Fruit fly (Drosophila melanogaster) whole organism, embryonic: ENCODE data around the gene cwo.
A peak's percentile ranks its signal among the peaks of the same experiment; 100 is the strongest.

Source experiments
- Ada2b ChIP-seq: fragments of 200-800 bp; sonication (Bioruptor generic); IDR thresholded peaks from 2 replicates; pipeline ENCODE4 v1.3.6; 2022; ENCODE audit warnings: missing biosample characterization, missing genetic modification characterization
- Bdp1 ChIP-seq: fragments of 200-800 bp; sonication (Bioruptor generic); optimal IDR thresholded peaks from 3 replicates; lab custom pipeline; 2016; ENCODE audit warnings: missing biosample characterization, missing genetic modification characterization
- CG10209 ChIP-seq: fragments of 200-800 bp; sonication (Bioruptor generic); optimal IDR thresholded peaks from 3 replicates; lab custom pipeline; 2017; ENCODE audit warnings: missing biosample characterization, mild to moderate bottlenecking, missing genetic modification characterization, missing genetic modification reagents
- CG10274 ChIP-seq: fragments of 200-800 bp; sonication (Bioruptor generic); optimal IDR thresholded peaks from 3 replicates; lab custom pipeline; 2017; ENCODE audit warnings: missing biosample characterization, mild to moderate bottlenecking, missing genetic modification characterization
- CG10959 ChIP-seq: fragments of 200-800 bp; sonication (Bioruptor generic); IDR thresholded peaks from 2 replicates; pipeline ENCODE4 v1.3.6; 2022; ENCODE audit warnings: missing biosample characterization, missing genetic modification characterization
- CG11085 ChIP-seq: fragments of 200-800 bp; sonication (Bioruptor generic); IDR thresholded peaks from 2 replicates; pipeline ENCODE4 v1.3.6; 2022; ENCODE audit warnings: missing biosample characterization, missing genetic modification characterization
- CG11456 ChIP-seq: fragments of 200-800 bp; sonication (Bioruptor generic); IDR thresholded peaks from 3 replicates; pipeline ENCODE4 v1.3.6; 2022; ENCODE audit warnings: missing biosample characterization, missing genetic modification characterization
- CG12155 ChIP-seq: fragments of 200-800 bp; sonication (Bioruptor generic); optimal IDR thresholded peaks from 3 replicates; lab custom pipeline; 2016; ENCODE audit warnings: missing biosample characterization, missing genetic modification characterization
- CG12299 ChIP-seq: fragments of 200-800 bp; sonication (Bioruptor generic); optimal IDR thresholded peaks from 2 replicates; lab custom pipeline; 2018; ENCODE audit warnings: missing biosample characterization, mild to moderate bottlenecking, missing genetic modification characterization
- CG12659 ChIP-seq: fragments of 200-800 bp; sonication (Bioruptor generic); optimal IDR thresholded peaks from 3 replicates; lab custom pipeline; 2017; ENCODE audit warnings: mild to moderate bottlenecking, missing biosample characterization, missing genetic modification reagents, missing genetic modification characterization
- CG12942 ChIP-seq: fragments of 200-800 bp; sonication (Bioruptor generic); optimal IDR thresholded peaks from 3 replicates; lab custom pipeline; 2016; ENCODE audit warnings: missing biosample characterization, missing genetic modification characterization
- CG14050 ChIP-seq: fragments of 200-800 bp; sonication (Bioruptor generic); IDR thresholded peaks from 3 replicates; pipeline ENCODE4 v1.3.6; 2022; ENCODE audit warnings: missing biosample characterization, missing genetic modification characterization
- CG14710 ChIP-seq: fragments of 200-800 bp; sonication (Bioruptor generic); optimal IDR thresholded peaks from 3 replicates; lab custom pipeline; 2019; ENCODE audit warnings: missing biosample characterization, mild to moderate bottlenecking, missing genetic modification characterization, moderate library complexity
- CG15269 ChIP-seq: fragments of 200-800 bp; sonication (Bioruptor generic); optimal IDR thresholded peaks from 2 replicates; lab custom pipeline; 2018; ENCODE audit warnings: missing biosample characterization, mild to moderate bottlenecking, missing genetic modification characterization, moderate library complexity
- CG15601 ChIP-seq: fragments of 200-800 bp; sonication (Bioruptor generic); optimal IDR thresholded peaks from 3 replicates; lab custom pipeline; 2019; ENCODE audit warnings: missing biosample characterization, mild to moderate bottlenecking, missing genetic modification characterization, moderate library complexity
- CG1832 ChIP-seq: fragments of 200-800 bp; sonication (Bioruptor generic); optimal IDR thresholded peaks from 2 replicates; lab custom pipeline; 2017; ENCODE audit warnings: missing biosample characterization, mild to moderate bottlenecking, missing genetic modification characterization, inconsistent platforms
- CG3065 ChIP-seq: fragments of 200-800 bp; sonication (Bioruptor generic); optimal IDR thresholded peaks from 2 replicates; lab custom pipeline; 2016; ENCODE audit warnings: missing biosample characterization, missing genetic modification characterization
- CG32767 ChIP-seq: fragments of 200-800 bp; sonication (Bioruptor generic); IDR thresholded peaks from 2 replicates; pipeline ENCODE4 v1.3.6; 2022; ENCODE audit warnings: missing biosample characterization, missing genetic modification characterization
- CG8089 ChIP-seq: fragments of 200-800 bp; sonication (Bioruptor generic); optimal IDR thresholded peaks from 3 replicates; lab custom pipeline; 2016; ENCODE audit warnings: missing biosample characterization, missing genetic modification characterization
- CG8281 ChIP-seq: fragments of 200-800 bp; sonication (Bioruptor generic); optimal IDR thresholded peaks from 2 replicates; lab custom pipeline; 2018; ENCODE audit warnings: missing biosample characterization, mild to moderate bottlenecking, missing genetic modification characterization, moderate library complexity
- CG9437 ChIP-seq: fragments of 200-800 bp; sonication (Bioruptor generic); optimal IDR thresholded peaks from 2 replicates; lab custom pipeline; 2018; ENCODE audit warnings: missing biosample characterization, mild to moderate bottlenecking, missing genetic modification characterization
- CkIIα-i1 ChIP-seq: fragments of 200-800 bp; sonication (Bioruptor generic); IDR thresholded peaks from 2 replicates; pipeline ENCODE4 v1.3.6; 2022; ENCODE audit warnings: missing biosample characterization, missing genetic modification characterization
- Dek ChIP-seq: fragments of 200-800 bp; sonication (Bioruptor generic); optimal IDR thresholded peaks from 3 replicates; lab custom pipeline; 2019; ENCODE audit warnings: missing biosample characterization, mild to moderate bottlenecking, missing genetic modification characterization, moderate library complexity
- Dip3 ChIP-seq: fragments of 200-800 bp; sonication (Bioruptor generic); optimal IDR thresholded peaks from 3 replicates; lab custom pipeline; 2016; ENCODE audit warnings: missing biosample characterization, missing genetic modification characterization
- ERR ChIP-seq: fragments of 200-800 bp; sonication (Bioruptor generic); optimal IDR thresholded peaks from 2 replicates; lab custom pipeline; 2016; ENCODE audit warnings: missing biosample characterization, missing genetic modification characterization
- Fer3 ChIP-seq: fragments of 200-800 bp; sonication (Bioruptor generic); optimal IDR thresholded peaks from 2 replicates; lab custom pipeline; 2018; ENCODE audit warnings: missing biosample characterization, mild to moderate bottlenecking, missing genetic modification characterization, moderate library complexity
- Gsc ChIP-seq: fragments of 200-800 bp; sonication (Bioruptor generic); IDR thresholded peaks from 2 replicates; pipeline ENCODE4 v1.3.6; 2022; ENCODE audit warnings: missing biosample characterization, missing genetic modification characterization
- HLH4C ChIP-seq: fragments of 200-800 bp; sonication (Bioruptor generic); IDR thresholded peaks from 3 replicates; pipeline ENCODE4 v1.3.6; 2022; ENCODE audit warnings: missing biosample characterization, missing genetic modification characterization; ENCODE audit not compliant: partially characterized antibody
- Hand ChIP-seq: fragments of 200-800 bp; sonication (Bioruptor generic); optimal IDR thresholded peaks from 2 replicates; lab custom pipeline; 2017; ENCODE audit warnings: mild to moderate bottlenecking, missing biosample characterization, missing genetic modification reagents, missing genetic modification characterization
- Kr ChIP-seq: fragments of 200-800 bp; sonication (Bioruptor generic); optimal IDR thresholded peaks from 2 replicates; lab custom pipeline; 2017; ENCODE audit warnings: missing biosample characterization, mild to moderate bottlenecking, missing genetic modification characterization
- Lpt ChIP-seq: fragments of >200 bp; optimal IDR thresholded peaks from 2 replicates; lab custom pipeline; 2018; ENCODE audit warnings: missing biosample characterization, missing genetic modification characterization
- Mrtf ChIP-seq: fragments of 200-800 bp; sonication (Bioruptor generic); IDR thresholded peaks from 3 replicates; pipeline ENCODE4 v1.3.6; 2022; ENCODE audit warnings: missing biosample characterization, missing genetic modification characterization
- Nf-YB ChIP-seq: fragments of 200-800 bp; sonication (Bioruptor generic); optimal IDR thresholded peaks from 3 replicates; lab custom pipeline; 2019; ENCODE audit warnings: missing biosample characterization, mild to moderate bottlenecking, missing genetic modification characterization, moderate library complexity
- Spps ChIP-seq: fragments of 200-800 bp; sonication (Bioruptor generic); optimal IDR thresholded peaks from 2 replicates; lab custom pipeline; 2018; ENCODE audit warnings: missing biosample characterization, mild to moderate bottlenecking, missing genetic modification characterization
- br ChIP-seq: fragments of >200 bp; optimal IDR thresholded peaks from 2 replicates; lab custom pipeline; 2017
- chif ChIP-seq, 2 experiments: fragments of 200-800 bp; sonication (Bioruptor generic); optimal IDR thresholded peaks; 3 replicates each; lab custom pipeline; 2016; ENCODE audit warnings: missing biosample characterization in 2 of 2, missing genetic modification characterization in 2 of 2
- chm ChIP-seq: fragments of 200-800 bp; sonication (Bioruptor generic); IDR thresholded peaks from 2 replicates; pipeline ENCODE4 v1.3.6; 2022; ENCODE audit warnings: missing biosample characterization, missing genetic modification characterization
- danr ChIP-seq: fragments of 200-800 bp; sonication (Bioruptor generic); IDR thresholded peaks from 2 replicates; pipeline ENCODE4 v1.3.6; 2022; ENCODE audit warnings: missing biosample characterization, missing genetic modification characterization
- dimm ChIP-seq: fragments of 200-800 bp; sonication (Bioruptor generic); IDR thresholded peaks from 2 replicates; pipeline ENCODE4 v1.3.6; 2022; ENCODE audit warnings: missing biosample characterization, missing genetic modification characterization
- disco-r ChIP-seq: fragments of 200-800 bp; sonication (Bioruptor generic); optimal IDR thresholded peaks from 2 replicates; lab custom pipeline; 2016; ENCODE audit warnings: missing biosample characterization, missing genetic modification characterization
- hb ChIP-seq: fragments of 200-800 bp; sonication (Bioruptor generic); IDR thresholded peaks from 3 replicates; pipeline ENCODE4 v1.3.6; 2022; ENCODE audit warnings: missing biosample characterization, missing genetic modification characterization; ENCODE audit not compliant: partially characterized antibody
- lmd ChIP-seq: fragments of 200-800 bp; sonication (Bioruptor generic); IDR thresholded peaks from 2 replicates; pipeline ENCODE4 v1.3.6; 2022; ENCODE audit warnings: missing biosample characterization, missing genetic modification characterization
- nom ChIP-seq: fragments of 200-800 bp; sonication (Bioruptor generic); optimal IDR thresholded peaks from 2 replicates; lab custom pipeline; 2017; ENCODE audit warnings: missing biosample characterization, missing genetic modification characterization, mild to moderate bottlenecking, moderate library complexity, missing genetic modification reagents
- org-1 ChIP-seq: fragments of 200-800 bp; sonication (Bioruptor generic); optimal IDR thresholded peaks from 2 replicates; lab custom pipeline; 2017; ENCODE audit warnings: missing biosample characterization, missing genetic modification characterization
- pros ChIP-seq: fragments of 200-800 bp; sonication (Bioruptor generic); optimal IDR thresholded peaks from 3 replicates; lab custom pipeline; 2019; ENCODE audit warnings: missing biosample characterization, mild to moderate bottlenecking, missing genetic modification characterization, moderate library complexity
- ro ChIP-seq: fragments of 200-800 bp; sonication (Bioruptor generic); IDR thresholded peaks from 2 replicates; pipeline ENCODE4 v1.3.6; 2022; ENCODE audit warnings: missing biosample characterization, missing genetic modification characterization
- sens ChIP-seq: fragments of 200-800 bp; sonication (Bioruptor generic); peaks from one replicate; lab custom pipeline; 2016; ENCODE audit warnings: missing biosample characterization, missing genetic modification characterization
- tgo ChIP-seq: fragments of 200-800 bp; sonication (Bioruptor generic); IDR thresholded peaks from 3 replicates; pipeline ENCODE4 v1.3.6; 2022; ENCODE audit warnings: missing biosample characterization, missing genetic modification characterization
- tin ChIP-seq: fragments of 200-800 bp; sonication (Bioruptor generic); optimal IDR thresholded peaks from 3 replicates; lab custom pipeline; 2016; ENCODE audit warnings: missing biosample characterization, missing genetic modification characterization
- tup ChIP-seq: fragments of 200-800 bp; sonication (Bioruptor generic); optimal IDR thresholded peaks from 2 replicates; lab custom pipeline; 2016; ENCODE audit warnings: missing biosample characterization, mild to moderate bottlenecking, missing genetic modification characterization, moderate library complexity

Gene cwo

dm6 chr3R:10350741-10351629, 37.1 kb upstream of the cwo start (continued):
- TF ChIP-seq CG8089 (GFP tag; lab: Kevin White, UChicago) (peak; percentile 28), Mrtf (no peak), chif (GFP tag; optimal IDR thresholded peaks at IDR 0.05; lab: Kevin White, UChicago) (peak; percentile 12 to 49), Dek (tag; lab: Kevin White, UChicago) (peak; percentile 87), lmd (GFP tag; lab: Robert Waterston, UW) (no peak), CG14050 (GFP tag; lab: Robert Waterston, UW) (no peak), CG9437 (GFP tag; lab: Kevin White, UChicago) (peak; percentile 81), Fer3 (tag; lab: Kevin White, UChicago) (peak; percentile 83), tin (GFP tag; lab: Kevin White, UChicago) (peak; percentile 58), HLH4C (GFP tag; lab: Robert Waterston, UW) (no peak), Bdp1 (GFP tag; lab: Kevin White, UChicago) (peak; percentile 46), ERR (peak; percentile 34), Gsc (GFP tag; lab: Robert Waterston, UW) (no peak), Kr (GFP tag; lab: Kevin White, UChicago) (no peak), CG11456 (no peak), br (no peak), CG10209 (GFP tag; lab: Kevin White, UChicago) (peak; percentile 83), CG1832 (GFP tag; lab: Kevin White, UChicago) (peak; percentile 95), chm (no peak), org-1 (GFP tag; lab: Kevin White, UChicago) (peak; percentile 76), CkIIα-i1 (no peak), CG11085 (GFP tag; lab: Robert Waterston, UW) (no peak), Hand (GFP tag; lab: Kevin White, UChicago) (peak; percentile 85), CG15601 (tag; lab: Kevin White, UChicago) (peak; percentile 59), Spps (tag; lab: Kevin White, UChicago) (peak; percentile 9), CG8281 (tag; lab: Kevin White, UChicago) (peak; percentile 48), CG15269 (tag; lab: Kevin White, UChicago) (peak; percentile 90), CG32767 (GFP tag; lab: Robert Waterston, UW) (no peak), pros (GFP tag; lab: Kevin White, UChicago) (peak; percentile 70), Nf-YB (GFP tag; lab: Kevin White, UChicago) (peak; percentile 55), CG12155 (peak; percentile 82), CG12659 (GFP tag; lab: Kevin White, UChicago) (peak; percentile 91), Lpt (GFP tag; lab: Kevin White, UChicago) (no peak), CG10959 (GFP tag; lab: Robert Waterston, UW) (no peak), CG12942 (peak; percentile 61), danr (GFP tag; lab: Robert Waterston, UW) (no peak), Dip3 (peak; percentile 76), sens (GFP tag; lab: Kevin White, UChicago) (peak; percentile 88), disco-r (GFP tag; lab: Kevin White, UChicago) (peak; percentile 48), hb (GFP tag; lab: Robert Waterston, UW) (no peak), nom (GFP tag; lab: Kevin White, UChicago) (no peak), tup (no peak), CG14710 (tag; lab: Kevin White, UChicago) (peak; percentile 18), CG10274 (GFP tag; lab: Kevin White, UChicago) (peak; percentile 51), ro (GFP tag; lab: Robert Waterston, UW) (no peak), tgo (no peak), CG3065 (GFP tag; lab: Kevin White, UChicago) (no peak), CG12299 (tag; lab: Kevin White, UChicago) (peak; percentile 75), Ada2b (GFP tag; lab: Robert Waterston, UW) (no peak), dimm (GFP tag; lab: Robert Waterston, UW) (no peak)
